Worm (Caenorhabditis elegans): Measurements from ENCODE around the gene C05D10.4.

ce11 chrIII:6056179-6056578, 46.5 kb downstream of the C05D10.4 start:
- TF ChIP-seq F13C5.2 (tag; optimal IDR thresholded peaks at IDR 0.05) (no peak), aly-1 (tag; optimal IDR thresholded peaks at IDR 0.05) (no peak), sea-1 (GFP tag; conservative IDR thresholded peaks at IDR 0.05) (no peak), tra-4 (tag; optimal IDR thresholded peaks at IDR 0.05) (no peak), ama-1 (optimal IDR thresholded peaks at IDR 0.05) (no peak), scrt-1 (GFP tag; IDR thresholded peaks at IDR 0.05) (no peak), B0310.2 (tag; optimal IDR thresholded peaks at IDR 0.05) (no peak)

Data from whole organism, early embryonic.